Worm (Caenorhabditis elegans): ENCODE results near the gene mtr-4.

DNA sequence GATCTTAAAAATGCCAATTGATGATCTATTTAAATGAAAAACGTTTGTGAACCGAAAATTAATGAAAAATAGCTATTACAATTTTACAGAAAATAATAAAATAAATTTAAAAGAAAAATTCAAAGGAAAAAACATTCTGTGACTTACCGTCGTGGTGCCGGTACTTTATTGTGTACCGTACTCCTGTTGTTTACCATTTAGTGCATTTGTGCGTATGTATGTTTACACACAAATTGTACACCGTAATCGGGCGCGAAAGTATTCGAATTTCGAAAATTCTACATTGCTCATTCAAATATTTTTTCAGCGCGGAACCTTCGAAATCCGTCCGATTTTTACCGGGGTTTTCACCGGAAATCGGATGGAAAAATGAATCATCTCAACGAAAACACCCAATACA lies 47.5 kb upstream of the mtr-4 start, which contains the start of gene T13F2.6:
- no peak for TF ChIP-seq cebp-1 (GFP tag; IDR thresholded peaks at IDR 0.05)
- no peak for TF ChIP-seq cebp-1 (tag; optimal IDR thresholded peaks at IDR 0.05)
- TF ChIP-seq mel-28 (tag; optimal IDR thresholded peaks at IDR 0.05; ENCODE audit: borderline replicate concordance) = no peak
- no peak for TF ChIP-seq ccch-3 (GFP tag; optimal IDR thresholded peaks at IDR 0.05)
- no peak; the same call in 1 of the 2 replicates for TF ChIP-seq dox-1 (GFP tag; IDR thresholded peaks at IDR 0.05)
- TF ChIP-seq him-1 (tag; optimal IDR thresholded peaks at IDR 0.05) = peak; percentile 55
